Worm (Caenorhabditis elegans): ENCODE results near the gene C05D12.7.

- TF ChIP-seq ztf-4 (tag; optimal IDR thresholded peaks at IDR 0.05) = no peak
- TF ChIP-seq nfya-1 (tag; optimal IDR thresholded peaks at IDR 0.05; ENCODE audit: insufficient read depth) = no peak
- TF ChIP-seq pqm-1 (tag; optimal IDR thresholded peaks at IDR 0.05) = peak; percentile 88
These were observed 8.6 kb downstream of the C05D12.7 start for ce11 chrII:11418476-11418875.

Data from whole organism, L3 larva.